Worm (Caenorhabditis elegans): ENCODE measurements around the gene C13A2.12.

ce11 chrV:7307089-7307488, 48.0 kb downstream of the C13A2.12 start, which contains the start of gene F07G11.1:
- TF ChIP-seq ama-1 (optimal IDR thresholded peaks at IDR 0.05) (no peak), mbf-1 (tag; optimal IDR thresholded peaks at IDR 0.05) (no peak), ztf-11 (tag; optimal IDR thresholded peaks at IDR 0.05) (no peak), crh-2 (tag; optimal IDR thresholded peaks at IDR 0.05) (no peak)

Measured in whole organism, L2 larva.